Fruit fly (Drosophila melanogaster) whole organism, wandering third instar larva: ENCODE results near the gene CG9801.

ENCODE experiments used
- Abd-B ChIP-seq: fragments of >200 bp; optimal IDR thresholded peaks from 2 replicates; lab custom pipeline; 2017; ENCODE audit warnings: missing biosample characterization, missing genetic modification characterization
- CG32264 ChIP-seq: fragments of 200-800 bp; sonication (Bioruptor generic); optimal IDR thresholded peaks from 2 replicates; lab custom pipeline; 2016; ENCODE audit warnings: missing biosample characterization, missing genetic modification characterization
- CG9705 ChIP-seq: fragments of 200-800 bp; sonication (Bioruptor generic); optimal IDR thresholded peaks from 2 replicates; lab custom pipeline; 2018; ENCODE audit warnings: missing biosample characterization, mild to moderate bottlenecking, missing genetic modification characterization
- CrebA ChIP-seq: fragments of 200-800 bp; sonication (Bioruptor generic); optimal IDR thresholded peaks from 2 replicates; lab custom pipeline; 2016; ENCODE audit warnings: missing biosample characterization, mild to moderate bottlenecking, missing genetic modification characterization, borderline replicate concordance
- Dfd ChIP-seq: fragments of >200 bp; optimal IDR thresholded peaks from 2 replicates; lab custom pipeline; 2017; ENCODE audit warnings: missing biosample characterization, missing genetic modification characterization
- Dif ChIP-seq: fragments of 200-275, 200-300 bp; sonication (Bioruptor generic); optimal IDR thresholded peaks from 2 replicates; lab custom pipeline; 2018; ENCODE audit warnings: missing biosample characterization, missing genetic modification characterization; ENCODE audit not compliant: partially characterized antibody
- GATAd ChIP-seq: sonication (Bioruptor generic); optimal IDR thresholded peaks from 2 replicates; lab custom pipeline; 2016; ENCODE audit warnings: missing biosample characterization, missing genetic modification characterization
- HLH106 ChIP-seq: fragments of 200-800 bp; optimal IDR thresholded peaks from 3 replicates; lab custom pipeline; 2019; ENCODE audit warnings: missing biosample characterization, mild to moderate bottlenecking, missing genetic modification characterization, moderate library complexity
- Hnf4 ChIP-seq: fragments of 200-800 bp; sonication (Bioruptor generic); optimal IDR thresholded peaks from 2 replicates; lab custom pipeline; 2016; ENCODE audit warnings: missing biosample characterization, mild to moderate bottlenecking, missing genetic modification characterization
- Hr78 ChIP-seq: fragments of >200 bp; optimal IDR thresholded peaks from 2 replicates; lab custom pipeline; 2017; ENCODE audit warnings: missing biosample characterization, missing genetic modification characterization
- Hr83 ChIP-seq: fragments of 200-300 bp; sonication (Bioruptor generic); optimal IDR thresholded peaks from 2 replicates; lab custom pipeline; 2016; ENCODE audit warnings: missing biosample characterization, mild to moderate bottlenecking, missing genetic modification characterization, moderate library complexity; ENCODE audit not compliant: poor library complexity, severe bottlenecking
- Jra ChIP-seq: sonication (Bioruptor generic); optimal IDR thresholded peaks from 2 replicates; lab custom pipeline; 2016; ENCODE audit warnings: missing biosample characterization, missing genetic modification characterization
- Mio ChIP-seq: sonication (Bioruptor generic); optimal IDR thresholded peaks from 2 replicates; lab custom pipeline; 2016; ENCODE audit warnings: missing biosample characterization, missing genetic modification characterization
- Myc ChIP-seq: fragments of >200 bp; optimal IDR thresholded peaks from 2 replicates; lab custom pipeline; 2017
- N ChIP-seq: fragments of >200 bp; optimal IDR thresholded peaks from 2 replicates; lab custom pipeline; 2018; ENCODE audit warnings: missing biosample characterization, missing external identifiers, missing genetic modification characterization
- OdsH ChIP-seq: fragments of 200-800 bp; sonication (Bioruptor generic); optimal IDR thresholded peaks from 2 replicates; lab custom pipeline; 2016; ENCODE audit warnings: missing biosample characterization, mild to moderate bottlenecking, missing genetic modification characterization
- Rel ChIP-seq, 2 experiments: fragments of 200-800 bp; sonication (Bioruptor generic) in 1 of 2; optimal IDR thresholded peaks; 2 replicates in 1 of 2; 3 replicates in 1 of 2; lab custom pipeline; 2016 to 2019; ENCODE audit warnings: mild to moderate bottlenecking in 2 of 2, missing biosample characterization in 2 of 2, missing genetic modification characterization in 2 of 2, moderate library complexity in 1 of 2
- Sp1 ChIP-seq: fragments of 200-800 bp; sonication (Bioruptor generic); optimal IDR thresholded peaks from 3 replicates; lab custom pipeline; 2019; ENCODE audit warnings: missing biosample characterization, mild to moderate bottlenecking, missing genetic modification characterization, moderate library complexity
- Vsx2 ChIP-seq: fragments of 200-300, 225-300 bp; sonication (Bioruptor generic); optimal IDR thresholded peaks from 2 replicates; lab custom pipeline; 2018; ENCODE audit warnings: missing biosample characterization, missing genetic modification characterization; ENCODE audit not compliant: partially characterized antibody
- br ChIP-seq: fragments of 200-800 bp; sonication (Bioruptor generic); optimal IDR thresholded peaks from 2 replicates; lab custom pipeline; 2016; ENCODE audit warnings: missing biosample characterization, missing genetic modification characterization
- brk ChIP-seq: fragments of 200-800 bp; sonication (Bioruptor generic); optimal IDR thresholded peaks from 2 replicates; lab custom pipeline; 2016; ENCODE audit warnings: missing biosample characterization, mild to moderate bottlenecking, missing genetic modification characterization
- dl ChIP-seq, 2 experiments: fragments of 175-275, 200-275 bp in 1 of 2; fragments of 200-275 bp in 1 of 2; sonication (Bioruptor generic); optimal IDR thresholded peaks; lab custom pipeline; 2018; ENCODE audit warnings: mild to moderate bottlenecking in 2 of 2, missing biosample characterization in 2 of 2, missing genetic modification characterization in 2 of 2, moderate library complexity in 2 of 2; ENCODE audit not compliant: partially characterized antibody in 2 of 2, insufficient read depth in 1 of 2
- dmrt93B ChIP-seq: fragments of 200-800 bp; sonication (Bioruptor generic); optimal IDR thresholded peaks from 2 replicates; lab custom pipeline; 2018; ENCODE audit warnings: missing biosample characterization, mild to moderate bottlenecking, missing genetic modification characterization
- dsf ChIP-seq: sonication (Bioruptor generic); optimal IDR thresholded peaks from 2 replicates; lab custom pipeline; 2016; ENCODE audit warnings: missing biosample characterization, missing genetic modification characterization, borderline replicate concordance
- ey ChIP-seq: fragments of 200-800 bp; sonication (Bioruptor generic); optimal IDR thresholded peaks from 2 replicates; lab custom pipeline; 2016; ENCODE audit warnings: missing biosample characterization, missing genetic modification characterization
- foxo ChIP-seq, 2 experiments: fragments of 200-800 bp; sonication (Bioruptor generic); optimal IDR thresholded peaks; 2 replicates in 1 of 2; 3 replicates in 1 of 2; lab custom pipeline; 2016 to 2017; ENCODE audit warnings: missing biosample characterization in 2 of 2, missing genetic modification characterization in 2 of 2
- fru ChIP-seq: fragments of 200-800 bp; sonication (Bioruptor generic); optimal IDR thresholded peaks from 3 replicates; lab custom pipeline; 2016; ENCODE audit warnings: missing biosample characterization, mild to moderate bottlenecking, missing genetic modification characterization
- h ChIP-seq: fragments of 200-800 bp; sonication (Bioruptor generic); optimal IDR thresholded peaks from 3 replicates; lab custom pipeline; 2016; ENCODE audit warnings: missing biosample characterization, mild to moderate bottlenecking, missing genetic modification characterization
- jim ChIP-seq: fragments of 175-275, 200-325 bp; sonication (Bioruptor generic); optimal IDR thresholded peaks from 2 replicates; lab custom pipeline; 2016; ENCODE audit warnings: missing biosample characterization, mild to moderate bottlenecking, missing genetic modification characterization
- lola ChIP-seq: fragments of >200 bp; optimal IDR thresholded peaks from 2 replicates; lab custom pipeline; 2017; ENCODE audit warnings: missing biosample characterization, missing genetic modification characterization
- pan ChIP-seq: fragments of >200 bp; optimal IDR thresholded peaks from 2 replicates; lab custom pipeline; 2017
- psq ChIP-seq: fragments of 200-800 bp; sonication (Bioruptor generic); optimal IDR thresholded peaks from 3 replicates; lab custom pipeline; 2017; ENCODE audit warnings: missing biosample characterization, mild to moderate bottlenecking, missing genetic modification characterization, moderate library complexity
- rgr ChIP-seq: fragments of 200-800 bp; sonication (Bioruptor generic); optimal IDR thresholded peaks from 3 replicates; lab custom pipeline; 2016; ENCODE audit warnings: missing biosample characterization, mild to moderate bottlenecking, missing genetic modification characterization
- sage ChIP-seq: fragments of 200-800 bp; sonication (Bioruptor generic); optimal IDR thresholded peaks from 2 replicates; lab custom pipeline; 2016; ENCODE audit warnings: missing biosample characterization, mild to moderate bottlenecking, missing genetic modification characterization
- sv ChIP-seq: fragments of 200-800 bp; sonication (Bioruptor generic); optimal IDR thresholded peaks from 3 replicates; lab custom pipeline; 2016; ENCODE audit warnings: missing biosample characterization, missing genetic modification characterization
- tai ChIP-seq: sonication (Bioruptor generic); optimal IDR thresholded peaks from 2 replicates; lab custom pipeline; 2016; ENCODE audit warnings: missing biosample characterization, missing genetic modification characterization
- usp ChIP-seq: fragments of >200 bp; optimal IDR thresholded peaks from 2 replicates; lab custom pipeline; 2017; ENCODE audit warnings: missing biosample characterization, missing genetic modification characterization
- woc ChIP-seq: sonication (Bioruptor generic); optimal IDR thresholded peaks from 2 replicates; lab custom pipeline; 2016; ENCODE audit warnings: missing biosample characterization, mild to moderate bottlenecking, missing genetic modification characterization

Gene CG9801

dm6 chr3R:8746354-8746753, 1.1 kb downstream of the CG9801 start:
- peak; percentile 76 for TF ChIP-seq HLH106 (tag; lab: Kevin White, UChicago)
- peak; percentile 22 for TF ChIP-seq Jra
- TF ChIP-seq N (GFP tag; lab: Kevin White, UChicago), result no peak
- peak; percentile 56 for TF ChIP-seq woc
- TF ChIP-seq usp (GFP tag; lab: Kevin White, UChicago), result no peak
- TF ChIP-seq rgr, result peak; percentile 80
- TF ChIP-seq sage (GFP tag; lab: Kevin White, UChicago), result peak; percentile 63
- no peak for TF ChIP-seq Dfd (GFP tag; lab: Kevin White, UChicago)
- peak; percentile 72 for TF ChIP-seq h (GFP tag; lab: Kevin White, UChicago)
- TF ChIP-seq CrebA (GFP tag; lab: Kevin White, UChicago), result no peak
- TF ChIP-seq foxo (GFP tag; optimal IDR thresholded peaks at IDR 0.05; lab: Kevin White, UChicago), result peak in 1 of 2 experiments; percentile 82
- TF ChIP-seq Dif, result no peak
- peak; percentile 72 for TF ChIP-seq psq (GFP tag; lab: Kevin White, UChicago)
- TF ChIP-seq lola (GFP tag; lab: Kevin White, UChicago), result no peak
- TF ChIP-seq Rel (GFP tag; optimal IDR thresholded peaks at IDR 0.05; lab: Kevin White, UChicago), result no peak
- no peak for TF ChIP-seq Rel (tag; optimal IDR thresholded peaks at IDR 0.05; lab: Kevin White, UChicago)
- peak; percentile 71 for TF ChIP-seq Sp1 (GFP tag; lab: Kevin White, UChicago)
- TF ChIP-seq Hr83, result no peak
- no peak for TF ChIP-seq jim (GFP tag; lab: Kevin White, UChicago)
- peak; percentile 41 for TF ChIP-seq dmrt93B (GFP tag; lab: Kevin White, UChicago)
- TF ChIP-seq GATAd (GFP tag; lab: Kevin White, UChicago), result no peak
- TF ChIP-seq CG32264 (GFP tag; lab: Kevin White, UChicago), result no peak
- TF ChIP-seq sv (GFP tag; lab: Kevin White, UChicago), result no peak
- TF ChIP-seq Abd-B, result no peak
- no peak for TF ChIP-seq Mio
- TF ChIP-seq OdsH (GFP tag; lab: Kevin White, UChicago), result peak; percentile 83
- peak; percentile 62 for TF ChIP-seq ey (GFP tag; lab: Kevin White, UChicago)
- no peak for TF ChIP-seq dsf (GFP tag; lab: Kevin White, UChicago)
- peak; percentile 46 for TF ChIP-seq brk (GFP tag; lab: Kevin White, UChicago)
- peak; percentile 78 for TF ChIP-seq fru
- TF ChIP-seq br (GFP tag; lab: Kevin White, UChicago), result peak; percentile 62
- TF ChIP-seq tai (GFP tag; lab: Kevin White, UChicago), result no peak
- TF ChIP-seq Hnf4 (GFP tag; lab: Kevin White, UChicago), result peak; percentile 74
- no peak for TF ChIP-seq pan (lab: Kevin White, UChicago)
- TF ChIP-seq Vsx2, result no peak
- TF ChIP-seq Hr78 (GFP tag; lab: Kevin White, UChicago), result no peak
- TF ChIP-seq dl (GFP tag; optimal IDR thresholded peaks at IDR 0.05; lab: Kevin White, UChicago; ENCODE audit: insufficient read depth in 1 of 2, partially characterized antibody in 2 of 2), result no peak
- no peak for TF ChIP-seq Myc
- no peak for TF ChIP-seq CG9705 (GFP tag; lab: Kevin White, UChicago)

- TF ChIP-seq foxo (GFP tag; optimal IDR thresholded peaks at IDR 0.05; lab: Kevin White, UChicago) (peak in 1 of 2 experiments; percentile 53), Jra (no peak), br (GFP tag; lab: Kevin White, UChicago) (peak; percentile 42), sv (GFP tag; lab: Kevin White, UChicago) (peak; percentile 15), Abd-B (no peak), rgr (peak; percentile 50), ey (GFP tag; lab: Kevin White, UChicago) (peak; percentile 65), tai (GFP tag; lab: Kevin White, UChicago) (peak; percentile 54), h (GFP tag; lab: Kevin White, UChicago) (peak; percentile 60), sage (GFP tag; lab: Kevin White, UChicago) (no peak), psq (GFP tag; lab: Kevin White, UChicago) (peak; percentile 12), dmrt93B (GFP tag; lab: Kevin White, UChicago) (peak; percentile 19), pan (lab: Kevin White, UChicago) (no peak), fru (peak; percentile 47), Hnf4 (GFP tag; lab: Kevin White, UChicago) (peak; percentile 54), OdsH (GFP tag; lab: Kevin White, UChicago) (peak; percentile 46), HLH106 (tag; lab: Kevin White, UChicago) (peak; percentile 52)
Measured at dm6 chr3R:8744198-8744597, 3.3 kb downstream of the CG9801 start.
